Worm (Caenorhabditis elegans): Measurements from ENCODE around the gene Y43F8C.15.
A peak's percentile ranks its signal among the peaks of the same experiment; 100 is the strongest.

The Y43F8C.15 gene

DNA sequence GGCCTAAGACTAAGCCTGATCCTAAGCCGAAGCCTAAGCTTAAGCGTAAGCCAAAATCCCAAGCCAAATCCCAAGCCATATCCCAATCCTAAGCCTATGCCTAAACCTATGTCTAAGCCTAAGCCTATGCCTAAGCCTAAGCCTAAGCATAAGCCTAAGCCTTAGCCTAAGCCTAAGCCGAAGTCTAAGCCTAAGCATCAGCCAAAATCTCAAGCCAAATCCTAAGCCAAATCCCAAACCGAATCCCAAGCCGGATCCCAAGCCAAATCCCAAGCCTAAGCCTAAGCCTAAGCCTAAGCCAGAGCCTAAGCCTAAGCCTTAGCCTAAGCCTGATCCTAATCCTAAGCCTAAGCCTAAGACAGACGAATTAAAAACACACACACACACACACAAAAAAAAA is 36.7 kb upstream of the Y43F8C.15 start:
- TF ChIP-seq egl-5 (tag; optimal IDR thresholded peaks at IDR 0.05), result no peak
- no peak for TF ChIP-seq nhr-23 (tag; optimal IDR thresholded peaks at IDR 0.05)
- TF ChIP-seq nhr-11 (tag; optimal IDR thresholded peaks at IDR 0.05), result no peak
- TF ChIP-seq R02D3.7 (tag; optimal IDR thresholded peaks at IDR 0.05), result no peak
- TF ChIP-seq lin-15B (tag; optimal IDR thresholded peaks at IDR 0.05), result no peak
- no peak for TF ChIP-seq ztf-4 (tag; optimal IDR thresholded peaks at IDR 0.05)

DNA sequence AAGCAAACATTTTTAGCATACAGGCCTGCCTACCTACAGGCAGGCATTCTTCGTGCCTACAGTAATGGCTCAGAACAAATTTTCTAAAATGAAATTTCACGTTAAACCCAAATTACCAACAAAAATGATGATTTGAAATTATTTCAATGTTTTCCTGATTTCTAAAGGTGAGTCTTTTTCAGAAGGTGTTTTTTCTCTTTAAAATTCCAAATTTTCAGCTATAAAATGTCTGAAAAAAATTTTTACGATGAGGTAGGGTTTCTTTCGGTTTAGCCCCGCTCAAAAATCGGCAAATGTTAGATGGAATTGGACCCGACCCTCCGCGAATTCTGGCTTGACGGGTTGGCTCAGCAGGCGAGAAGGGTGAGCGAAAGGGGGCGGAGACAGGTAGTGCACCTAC is 35.4 kb upstream of the Y43F8C.15 start, which contains the start of gene W04E12.5:
Gene W04E12.5, plus strand, starts transcription at position 301 of the 400 bp plus-strand sequence.
- TF ChIP-seq skn-1 (tag; optimal IDR thresholded peaks at IDR 0.05) (no peak), pha-4 (tag; optimal IDR thresholded peaks at IDR 0.05) (no peak)

DNA sequence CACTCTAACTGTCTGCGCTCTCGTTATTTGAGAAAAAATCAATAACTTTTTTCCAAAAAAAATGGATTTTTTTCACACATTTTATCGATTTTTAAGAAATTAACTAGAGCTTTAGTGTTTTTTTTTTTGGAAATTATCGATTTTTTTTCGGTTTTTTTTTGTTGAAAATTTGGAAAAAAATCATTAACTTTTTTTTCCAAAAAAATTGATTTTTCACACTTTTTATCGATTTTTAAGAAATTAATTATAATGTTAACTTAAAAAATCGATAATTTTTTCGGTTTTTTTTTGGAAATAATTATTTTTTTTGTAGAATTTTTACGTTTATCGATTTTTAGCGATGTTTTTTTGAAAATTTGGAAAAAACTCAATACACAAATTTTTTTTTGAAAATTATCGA is 33.8 kb upstream of the Y43F8C.15 start:
- TF ChIP-seq ceh-28 (tag; optimal IDR thresholded peaks at IDR 0.05) (peak; percentile 85), pqm-1 (tag; optimal IDR thresholded peaks at IDR 0.05) (no peak)

DNA sequence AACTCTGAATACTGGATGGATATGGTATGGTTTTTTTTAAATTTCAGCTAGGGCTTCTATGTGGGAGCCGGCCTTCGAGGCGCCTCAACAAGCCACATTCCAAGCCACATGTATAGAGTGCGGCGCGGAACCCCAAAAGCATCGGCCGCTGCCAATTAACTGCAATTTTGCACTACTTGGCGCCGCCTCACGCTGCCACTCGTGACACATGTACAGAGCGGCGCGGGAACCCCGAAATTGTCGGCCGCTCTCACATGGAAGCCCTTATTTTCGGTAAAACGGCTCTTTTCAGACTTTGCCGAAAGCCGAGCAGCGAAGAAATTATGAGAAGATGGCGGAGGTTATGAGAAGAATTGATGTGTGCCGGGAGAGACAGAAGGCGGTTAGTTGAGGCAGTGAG is 33.4 kb upstream of the Y43F8C.15 start:
- no peak for TF ChIP-seq ceh-9 (tag; optimal IDR thresholded peaks at IDR 0.05)
- no peak for TF ChIP-seq egl-5 (tag; optimal IDR thresholded peaks at IDR 0.05)
- TF ChIP-seq mml-1 (tag; optimal IDR thresholded peaks at IDR 0.05), result no peak
- TF ChIP-seq ama-1 (optimal IDR thresholded peaks at IDR 0.05), result no peak
- no peak for TF ChIP-seq nhr-76 (tag; optimal IDR thresholded peaks at IDR 0.05)
- TF ChIP-seq elt-2 (tag; optimal IDR thresholded peaks at IDR 0.05), result no peak
- no peak for TF ChIP-seq lin-15B (tag; optimal IDR thresholded peaks at IDR 0.05)

DNA sequence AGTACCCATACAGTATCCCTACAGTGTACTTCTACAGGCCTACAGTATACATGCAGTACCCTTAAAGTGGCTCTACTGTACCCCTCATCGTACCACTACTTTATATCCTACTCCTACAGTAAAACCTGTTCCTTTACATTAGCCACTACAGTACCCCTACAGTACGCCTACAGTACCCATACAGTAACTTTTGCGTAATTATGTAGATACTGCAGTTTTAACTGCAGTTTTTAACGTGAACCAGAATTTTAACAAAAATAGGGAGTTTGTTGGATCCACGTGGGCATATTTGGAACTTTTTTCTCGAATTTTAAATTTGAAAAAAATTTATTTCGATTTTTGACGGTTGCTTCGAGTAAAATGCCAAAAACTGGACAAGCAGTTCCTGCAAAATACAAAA is 32.9 kb upstream of the Y43F8C.15 start, which contains the start of gene W04E12.4:
Gene W04E12.4, plus strand, starts transcription at position 301 of the 400 bp plus-strand sequence.
- no peak for TF ChIP-seq elt-2 (tag; optimal IDR thresholded peaks at IDR 0.05)
- TF ChIP-seq nhr-76 (tag; optimal IDR thresholded peaks at IDR 0.05), result no peak
- TF ChIP-seq nfya-1 (tag; optimal IDR thresholded peaks at IDR 0.05; ENCODE audit: insufficient read depth), result no peak
- TF ChIP-seq ceh-16 (tag; optimal IDR thresholded peaks at IDR 0.05), result no peak
- no peak for TF ChIP-seq nhr-237 (tag; optimal IDR thresholded peaks at IDR 0.05)
- no peak for TF ChIP-seq lsy-12 (tag; optimal IDR thresholded peaks at IDR 0.05)
- no peak for TF ChIP-seq elt-3 (tag; optimal IDR thresholded peaks at IDR 0.05)
- TF ChIP-seq ztf-4 (tag; optimal IDR thresholded peaks at IDR 0.05), result no peak
- TF ChIP-seq sea-2 (GFP tag; optimal IDR thresholded peaks at IDR 0.05), result no peak
- TF ChIP-seq unc-39 (tag; optimal IDR thresholded peaks at IDR 0.05), result no peak
- TF ChIP-seq tbx-2 (tag; optimal IDR thresholded peaks at IDR 0.05), result no peak
- no peak for TF ChIP-seq ceh-9 (tag; optimal IDR thresholded peaks at IDR 0.05)
- no peak for TF ChIP-seq nhr-43 (tag; optimal IDR thresholded peaks at IDR 0.05; ENCODE audit: poor library complexity, severe bottlenecking)
- TF ChIP-seq elt-1 (tag; optimal IDR thresholded peaks at IDR 0.05), result no peak
- TF ChIP-seq lin-15B (tag; optimal IDR thresholded peaks at IDR 0.05), result no peak
- no peak for TF ChIP-seq ZK546.5 (tag; optimal IDR thresholded peaks at IDR 0.05)

DNA sequence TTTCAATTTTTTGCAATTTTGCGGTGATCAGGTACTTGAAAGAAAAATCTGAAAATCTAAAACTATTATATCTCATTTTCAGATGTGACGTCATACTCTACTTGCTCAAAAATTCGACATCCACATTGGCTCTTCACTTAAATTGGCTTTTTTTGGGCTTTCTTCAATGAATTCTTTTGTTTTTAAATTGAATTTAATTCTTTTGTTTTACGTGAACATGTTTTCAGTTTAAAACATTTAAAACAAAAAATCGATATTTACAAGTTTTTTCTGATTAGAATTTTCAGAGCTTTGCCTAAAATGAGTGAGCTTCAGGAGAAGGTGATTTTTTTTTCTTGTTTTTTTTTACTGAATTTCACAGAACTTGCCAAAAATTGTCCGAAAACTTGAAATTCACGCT is 31.2 kb upstream of the Y43F8C.15 start, which contains the start of gene W04E12.3:
Gene W04E12.3, plus strand, starts transcription at position 301 of the 400 bp plus-strand sequence.
- TF ChIP-seq lin-15B (tag; optimal IDR thresholded peaks at IDR 0.05) (no peak), pqm-1 (tag; optimal IDR thresholded peaks at IDR 0.05) (no peak), elt-2 (tag; optimal IDR thresholded peaks at IDR 0.05) (no peak), egl-5 (tag; optimal IDR thresholded peaks at IDR 0.05) (no peak), nhr-12 (tag; optimal IDR thresholded peaks at IDR 0.05) (no peak), mml-1 (tag; optimal IDR thresholded peaks at IDR 0.05) (no peak), nhr-43 (tag; optimal IDR thresholded peaks at IDR 0.05; ENCODE audit: poor library complexity, severe bottlenecking) (no peak), snpc-4 (tag; optimal IDR thresholded peaks at IDR 0.05) (no peak), ama-1 (optimal IDR thresholded peaks at IDR 0.05) (no peak), ceh-9 (tag; optimal IDR thresholded peaks at IDR 0.05) (no peak), nhr-67 (tag; optimal IDR thresholded peaks at IDR 0.05) (no peak)

DNA sequence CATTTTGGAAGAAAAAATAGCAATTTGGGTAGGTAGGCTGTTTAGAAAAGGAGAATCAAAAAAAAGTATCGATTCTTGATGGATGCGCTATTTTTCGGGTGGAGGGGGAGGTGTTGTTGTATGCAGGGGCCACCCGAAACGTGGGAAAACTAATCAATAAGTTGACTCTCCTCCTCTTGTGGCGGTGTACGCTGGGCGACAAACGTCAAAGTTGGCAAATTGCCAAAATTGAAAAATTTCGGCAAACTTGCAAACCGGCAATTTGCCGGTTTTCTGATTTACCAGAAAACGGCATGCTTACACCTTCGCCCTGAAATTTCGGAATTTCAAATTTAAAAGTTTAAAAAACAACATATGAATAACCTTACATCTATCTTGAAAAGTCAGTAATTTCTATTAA is 30.6 kb upstream of the Y43F8C.15 start, which contains the start of gene W04E12.2:
Gene W04E12.2, minus strand, starts transcription at position 101 of the 400 bp plus-strand sequence.
- TF ChIP-seq sea-2 (GFP tag; optimal IDR thresholded peaks at IDR 0.05) (no peak), nhr-11 (tag; optimal IDR thresholded peaks at IDR 0.05) (no peak), pqm-1 (tag; optimal IDR thresholded peaks at IDR 0.05) (no peak), elt-3 (tag; optimal IDR thresholded peaks at IDR 0.05) (no peak), lsy-12 (tag; optimal IDR thresholded peaks at IDR 0.05) (no peak), lin-39 (tag; optimal IDR thresholded peaks at IDR 0.05) (no peak), unc-39 (tag; optimal IDR thresholded peaks at IDR 0.05) (no peak), nhr-12 (tag; optimal IDR thresholded peaks at IDR 0.05) (no peak), elt-2 (tag; optimal IDR thresholded peaks at IDR 0.05) (no peak), nhr-25 (tag; optimal IDR thresholded peaks at IDR 0.05) (no peak), fos-1 (tag; optimal IDR thresholded peaks at IDR 0.05) (no peak), daf-12 (tag; optimal IDR thresholded peaks at IDR 0.05) (no peak), ceh-16 (tag; optimal IDR thresholded peaks at IDR 0.05) (no peak), egl-27 (tag; optimal IDR thresholded peaks at IDR 0.05) (no peak), nhr-43 (tag; optimal IDR thresholded peaks at IDR 0.05; ENCODE audit: poor library complexity, severe bottlenecking) (no peak)

Data from whole organism, L3 larva.